Fruit fly (Drosophila melanogaster): ENCODE measurements around the gene mthl15.

The mthl15 gene

dm6 chr2L:10266511-10266910 lies 28.4 kb upstream of the mthl15 start, which contains the start of gene CG4953 (continued):
- no peak for TF ChIP-seq Fer3 (tag; optimal IDR thresholded peaks at IDR 0.05)
- TF ChIP-seq CG18619 (GFP tag; optimal IDR thresholded peaks at IDR 0.05): no peak
- TF ChIP-seq Chrac-16 (GFP tag; optimal IDR thresholded peaks at IDR 0.05): no peak
- TF ChIP-seq tx (GFP tag; optimal IDR thresholded peaks at IDR 0.05): no peak
- no peak for TF ChIP-seq Abd-B (GFP tag; optimal IDR thresholded peaks at IDR 0.05)
- peak; percentile 4 for TF ChIP-seq CG12659 (GFP tag; optimal IDR thresholded peaks at IDR 0.05)
- no peak for TF ChIP-seq danr (GFP tag; IDR thresholded peaks at IDR 0.05)
- TF ChIP-seq CG3726 (GFP tag; IDR thresholded peaks at IDR 0.05): no peak
- no peak for TF ChIP-seq CG6272 (GFP tag; IDR thresholded peaks at IDR 0.05)
- peak; percentile 65 for TF ChIP-seq CG30020 (tag; optimal IDR thresholded peaks at IDR 0.05)
- TF ChIP-seq gfzf (GFP tag; optimal IDR thresholded peaks at IDR 0.05): peak; percentile 67
- no peak for TF ChIP-seq gsb-n (tag; optimal IDR thresholded peaks at IDR 0.05)
- no peak for TF ChIP-seq CG1602 (GFP tag; optimal IDR thresholded peaks at IDR 0.05)
- no peak for TF ChIP-seq CG6791 (GFP tag; IDR thresholded peaks at IDR 0.05; ENCODE audit: partially characterized antibody)
- no peak for TF ChIP-seq Med (GFP tag)
- TF ChIP-seq CG14860 (GFP tag; IDR thresholded peaks at IDR 0.05; ENCODE audit: partially characterized antibody): no peak
- no peak for TF ChIP-seq Hand (GFP tag; optimal IDR thresholded peaks at IDR 0.05)
- TF ChIP-seq Gsc (GFP tag; IDR thresholded peaks at IDR 0.05): no peak
- TF ChIP-seq stwl (tag; optimal IDR thresholded peaks at IDR 0.05): peak; percentile 32
- peak; percentile 44 for TF ChIP-seq pzg (GFP tag; optimal IDR thresholded peaks at IDR 0.05)
- no peak for TF ChIP-seq CG17328 (GFP tag; IDR thresholded peaks at IDR 0.05)
- TF ChIP-seq odd (GFP tag; optimal IDR thresholded peaks at IDR 0.05): no peak
- TF ChIP-seq jigr1 (GFP tag; IDR thresholded peaks at IDR 0.05): no peak
- TF ChIP-seq vnd (GFP tag; IDR thresholded peaks at IDR 0.05; ENCODE audit: partially characterized antibody): no peak
- TF ChIP-seq CG11696 (GFP tag; IDR thresholded peaks at IDR 0.05): no peak
- peak; percentile 93 for TF ChIP-seq wek (GFP tag; optimal IDR thresholded peaks at IDR 0.05)
- peak; percentile 3 for TF ChIP-seq CG1603 (tag; optimal IDR thresholded peaks at IDR 0.05)
- TF ChIP-seq CG17361 (GFP tag; IDR thresholded peaks at IDR 0.05): no peak
- no peak for TF ChIP-seq CG32767 (GFP tag; IDR thresholded peaks at IDR 0.05)
- TF ChIP-seq tap (tag; optimal IDR thresholded peaks at IDR 0.05): no peak
- no peak for TF ChIP-seq ap (GFP tag; IDR thresholded peaks at IDR 0.05)
- no peak for TF ChIP-seq tgo (GFP tag; IDR thresholded peaks at IDR 0.05)
- no peak for TF ChIP-seq dan (GFP tag; IDR thresholded peaks at IDR 0.05)
- no peak for TF ChIP-seq chinmo (GFP tag; IDR thresholded peaks at IDR 0.05; ENCODE audit: partially characterized antibody)
- no peak for TF ChIP-seq ase (GFP tag; IDR thresholded peaks at IDR 0.05)
- TF ChIP-seq Dp (GFP tag; optimal IDR thresholded peaks at IDR 0.05): peak; percentile 14
- TF ChIP-seq scrt (GFP tag; optimal IDR thresholded peaks at IDR 0.05): no peak
- TF ChIP-seq CG4424 (GFP tag; optimal IDR thresholded peaks at IDR 0.05): no peak
- TF ChIP-seq CG31388 (GFP tag; optimal IDR thresholded peaks at IDR 0.05): no peak
- TF ChIP-seq gsb (GFP tag; IDR thresholded peaks at IDR 0.05): no peak
- no peak for TF ChIP-seq peb (GFP tag; IDR thresholded peaks at IDR 0.05)
- TF ChIP-seq az2 (GFP tag; optimal IDR thresholded peaks at IDR 0.05): no peak
- no peak for TF ChIP-seq CG10654 (GFP tag; optimal IDR thresholded peaks at IDR 0.05)
- TF ChIP-seq slou (GFP tag; optimal IDR thresholded peaks at IDR 0.05): no peak
- TF ChIP-seq CG4707 (GFP tag; optimal IDR thresholded peaks at IDR 0.05): no peak
- no peak for TF ChIP-seq CG11723 (GFP tag; optimal IDR thresholded peaks at IDR 0.05)
- peak; percentile 18 for TF ChIP-seq CG9797 (GFP tag; optimal IDR thresholded peaks at IDR 0.05)
- TF ChIP-seq Lim3 (GFP tag; IDR thresholded peaks at IDR 0.05): no peak
- peak; percentile 33 for TF ChIP-seq MESR4 (GFP tag; optimal IDR thresholded peaks at IDR 0.05)
- TF ChIP-seq disco-r (GFP tag; optimal IDR thresholded peaks at IDR 0.05): no peak
- TF ChIP-seq otp (GFP tag; IDR thresholded peaks at IDR 0.05): no peak
- no peak for TF ChIP-seq her (GFP tag; optimal IDR thresholded peaks at IDR 0.05)

All from whole organism, embryonic.